Worm (Caenorhabditis elegans) whole organism, mixed stage, embryonic: ENCODE results near the gene T05C12.15.
A peak's percentile ranks its signal among the peaks of the same experiment; 100 is the strongest.

Experiments
- bed-3 ChIP-seq: fragments of 200-800 bp; sonication (Bioruptor generic); optimal IDR thresholded peaks from 3 replicates; lab custom pipeline; 2018; ENCODE audit warnings: mild to moderate bottlenecking, missing genetic modification characterization, moderate library complexity, missing compliant biosample characterization
- blmp-1 ChIP-seq: fragments of 150-350 bp; optimal IDR thresholded peaks from 2 replicates; lab custom pipeline; 2014; ENCODE audit warnings: missing biosample characterization, missing genetic modification characterization
- ceh-39 ChIP-seq: fragments of 150-350 bp; optimal IDR thresholded peaks from 2 replicates; lab custom pipeline; 2014; ENCODE audit warnings: missing biosample characterization, missing genetic modification characterization
- ceh-43 ChIP-seq: fragments of 200-800 bp; sonication (Bioruptor generic); optimal IDR thresholded peaks from 2 replicates; lab custom pipeline; 2018; ENCODE audit warnings: mild to moderate bottlenecking, missing genetic modification characterization, moderate library complexity, missing compliant biosample characterization
- ceh-83 ChIP-seq: fragments of 200-800 bp; sonication (Bioruptor generic); optimal IDR thresholded peaks from 2 replicates; lab custom pipeline; 2018; ENCODE audit warnings: mild to moderate bottlenecking, missing genetic modification characterization, missing compliant biosample characterization
- ces-1 ChIP-seq: fragments of 150-350 bp; optimal IDR thresholded peaks from 2 replicates; lab custom pipeline; 2014; ENCODE audit warnings: missing biosample characterization, missing genetic modification reagents, missing genetic modification characterization
- cnd-1 ChIP-seq: fragments of 200-800 bp; sonication (Bioruptor generic); optimal IDR thresholded peaks from 2 replicates; lab custom pipeline; 2018; ENCODE audit warnings: mild to moderate bottlenecking, missing genetic modification characterization, missing compliant biosample characterization
- drap-1 ChIP-seq: fragments of 200-800 bp; sonication (Bioruptor generic); optimal IDR thresholded peaks from 3 replicates; lab custom pipeline; 2018; ENCODE audit warnings: mild to moderate bottlenecking, missing genetic modification characterization, missing compliant biosample characterization
- elt-1 ChIP-seq: sonication (generic microtip); optimal IDR thresholded peaks from 2 replicates; lab custom pipeline; 2017; ENCODE audit warnings: missing genetic modification characterization, mild to moderate bottlenecking, missing compliant biosample characterization, antibody characterized with exemption, moderate library complexity, borderline replicate concordance; ENCODE audit not compliant: insufficient read depth
- elt-3 ChIP-seq: fragments of 150-350 bp; optimal IDR thresholded peaks from 2 replicates; lab custom pipeline; 2014; ENCODE audit warnings: missing biosample characterization, missing genetic modification characterization
- flh-1 ChIP-seq: fragments of 200-800 bp; sonication (Bioruptor generic); optimal IDR thresholded peaks from 2 replicates; lab custom pipeline; 2018; ENCODE audit warnings: mild to moderate bottlenecking, missing genetic modification characterization, moderate library complexity, missing compliant biosample characterization
- ham-2 ChIP-seq: fragments of 200-800 bp; sonication (Bioruptor generic); optimal IDR thresholded peaks from 2 replicates; lab custom pipeline; 2018; ENCODE audit warnings: mild to moderate bottlenecking, missing genetic modification characterization, missing compliant biosample characterization
- hlh-1 ChIP-seq: fragments of 150-350 bp; optimal IDR thresholded peaks from 2 replicates; lab custom pipeline; 2014; ENCODE audit warnings: missing biosample characterization, missing genetic modification reagents, missing genetic modification characterization
- lin-13 ChIP-seq: fragments of 150-350 bp; optimal IDR thresholded peaks from 2 replicates; lab custom pipeline; 2014; ENCODE audit warnings: missing biosample characterization, missing genetic modification characterization
- lin-32 ChIP-seq: fragments of 200-800 bp; sonication (Bioruptor generic); optimal IDR thresholded peaks from 2 replicates; lab custom pipeline; 2018; ENCODE audit warnings: mild to moderate bottlenecking, missing genetic modification characterization, missing compliant biosample characterization
- lsy-2 ChIP-seq: fragments of 150-350 bp; optimal IDR thresholded peaks from 2 replicates; lab custom pipeline; 2014; ENCODE audit warnings: missing biosample characterization, missing genetic modification characterization
- mab-5 ChIP-seq: fragments of 150-350 bp; optimal IDR thresholded peaks from 2 replicates; lab custom pipeline; 2014; ENCODE audit warnings: missing biosample characterization, missing genetic modification characterization
- mep-1 ChIP-seq: fragments of 150-350 bp; optimal IDR thresholded peaks from 2 replicates; lab custom pipeline; 2017; ENCODE audit warnings: missing biosample characterization, missing genetic modification reagents, missing genetic modification characterization, inconsistent platforms
- mls-2 ChIP-seq: sonication (generic microtip); optimal IDR thresholded peaks from 2 replicates; lab custom pipeline; 2016; ENCODE audit warnings: mild to moderate bottlenecking, missing genetic modification characterization, moderate library complexity, missing compliant biosample characterization
- nhr-12 ChIP-seq: fragments of 150-350 bp; optimal IDR thresholded peaks from 2 replicates; lab custom pipeline; 2014; ENCODE audit warnings: missing biosample characterization, missing genetic modification characterization
- nhr-2 ChIP-seq: fragments of 150-350 bp; optimal IDR thresholded peaks from 2 replicates; lab custom pipeline; 2014; ENCODE audit warnings: missing biosample characterization, missing genetic modification characterization
- nhr-237 ChIP-seq: fragments of 150-350 bp; optimal IDR thresholded peaks from 2 replicates; lab custom pipeline; 2014; ENCODE audit warnings: missing biosample characterization, missing genetic modification characterization
- nhr-28 ChIP-seq: fragments of 150-350 bp; optimal IDR thresholded peaks from 2 replicates; lab custom pipeline; 2014; ENCODE audit warnings: missing biosample characterization, missing genetic modification characterization
- nhr-76 ChIP-seq: sonication (generic microtip); optimal IDR thresholded peaks from 2 replicates; lab custom pipeline; 2017; ENCODE audit warnings: missing biosample characterization, missing genetic modification characterization
- pha-4 ChIP-seq: fragments of 150-350 bp; optimal IDR thresholded peaks from 2 replicates; lab custom pipeline; 2018; ENCODE audit warnings: missing biosample characterization, missing genetic modification reagents, missing genetic modification characterization
- sem-2 ChIP-seq: fragments of 200-800 bp; sonication (Bioruptor generic); optimal IDR thresholded peaks from 2 replicates; lab custom pipeline; 2018; ENCODE audit warnings: mild to moderate bottlenecking, missing genetic modification characterization, missing compliant biosample characterization
- snpc-4 ChIP-seq: fragments of 150-350 bp; optimal IDR thresholded peaks from 2 replicates; lab custom pipeline; 2014; ENCODE audit warnings: missing biosample characterization, missing genetic modification characterization
- tbx-8 ChIP-seq: fragments of 200-800 bp; sonication (Bioruptor generic); optimal IDR thresholded peaks from 2 replicates; lab custom pipeline; 2018; ENCODE audit warnings: mild to moderate bottlenecking, missing genetic modification characterization, moderate library complexity, missing compliant biosample characterization
- unc-120 ChIP-seq: sonication (generic microtip); optimal IDR thresholded peaks from 2 replicates; lab custom pipeline; 2017; ENCODE audit warnings: missing genetic modification characterization, missing compliant biosample characterization; ENCODE audit not compliant: poor library complexity, severe bottlenecking
- unc-62 ChIP-seq: fragments of 150-350 bp; optimal IDR thresholded peaks from 2 replicates; lab custom pipeline; 2014; ENCODE audit warnings: missing biosample characterization, missing genetic modification reagents, missing genetic modification characterization
- zip-8 ChIP-seq: fragments of 150-350 bp; optimal IDR thresholded peaks from 2 replicates; lab custom pipeline; 2014; ENCODE audit warnings: missing biosample characterization, missing genetic modification characterization

Gene T05C12.15

ce11 chrII:8152711-8153325 is 16.6 kb upstream of the T05C12.15 start:
- TF ChIP-seq ces-1 (GFP tag; lab: Kevin White, UChicago) (peak; percentile 88), tbx-8 (GFP tag; lab: Kevin White, UChicago) (no peak), pha-4 (tag; lab: Kevin White, UChicago) (no peak)

ce11 chrII:8156845-8157373 is 12.5 kb upstream of the T05C12.15 start, which contains the start of the genes tub-1 and tmem-138:
tub-1 (minus strand) TSS chrII:8156945.
tmem-138 (plus strand) TSS chrII:8157323.
- TF ChIP-seq mls-2 (tag; lab: Kevin White, UChicago) (no peak), blmp-1 (tag; lab: Kevin White, UChicago) (no peak), ham-2 (GFP tag; lab: Kevin White, UChicago) (no peak), nhr-2 (no peak), nhr-12 (tag; lab: Kevin White, UChicago) (no peak), nhr-76 (no peak), ces-1 (GFP tag; lab: Kevin White, UChicago) (no peak), hlh-1 (tag; lab: Kevin White, UChicago) (no peak), mab-5 (tag; lab: Kevin White, UChicago) (no peak)

ce11 chrII:8157991-8158390 is 11.4 kb upstream of the T05C12.15 start, which contains the start of gene pch-2:
pch-2 (plus strand) TSS chrII:8158349.
- TF ChIP-seq lin-32 (GFP tag; lab: Kevin White, UChicago) (no peak), ceh-43 (GFP tag; lab: Kevin White, UChicago) (no peak), cnd-1 (tag; lab: Kevin White, UChicago) (no peak), hlh-1 (tag; lab: Kevin White, UChicago) (no peak), snpc-4 (tag; lab: Kevin White, UChicago) (no peak), sem-2 (GFP tag; lab: Kevin White, UChicago) (no peak), elt-3 (tag; lab: Kevin White, UChicago) (no peak), lin-13 (tag; lab: Kevin White, UChicago) (peak; percentile 28), drap-1 (no peak), zip-8 (no peak), mls-2 (tag; lab: Kevin White, UChicago) (no peak), nhr-28 (tag; lab: Kevin White, UChicago) (no peak), ceh-39 (tag; lab: Kevin White, UChicago) (no peak), blmp-1 (tag; lab: Kevin White, UChicago) (no peak), bed-3 (no peak), ces-1 (GFP tag; lab: Kevin White, UChicago) (peak; percentile 1), unc-62 (no peak), lsy-2 (tag; lab: Kevin White, UChicago) (peak; percentile 87), nhr-76 (no peak), nhr-12 (tag; lab: Kevin White, UChicago) (no peak), nhr-237 (tag; lab: Kevin White, UChicago) (peak; percentile 9), nhr-2 (no peak), pha-4 (tag; lab: Kevin White, UChicago) (no peak), unc-120 (tag; lab: Kevin White, UChicago) (no peak), mep-1 (peak; percentile 35)
- TF ChIP-seq, all 35 proteins: peak for 5

- no peak for TF ChIP-seq bed-3
- no peak for TF ChIP-seq lsy-2 (tag; lab: Kevin White, UChicago)
- TF ChIP-seq, all 35 proteins: peak for 0
Measured at ce11 chrII:8160916-8161315, 8.5 kb upstream of the T05C12.15 start.

ce11 chrII:8162120-8162648 is 7.2 kb upstream of the T05C12.15 start, which contains the start of the genes emb-27 and rrf-3:
emb-27 (minus strand) TSS chrII:8162170.
rrf-3 (plus strand) TSS chrII:8162465.
- TF ChIP-seq nhr-2 (no peak), lin-13 (tag; lab: Kevin White, UChicago) (no peak), tbx-8 (GFP tag; lab: Kevin White, UChicago) (no peak), pha-4 (tag; lab: Kevin White, UChicago) (no peak), ham-2 (GFP tag; lab: Kevin White, UChicago) (peak; percentile 68), ces-1 (GFP tag; lab: Kevin White, UChicago) (peak; percentile 97), unc-120 (tag; lab: Kevin White, UChicago) (no peak), blmp-1 (tag; lab: Kevin White, UChicago) (no peak), bed-3 (no peak), elt-1 (tag; lab: Kevin White, UChicago) (no peak), lsy-2 (tag; lab: Kevin White, UChicago) (peak; percentile 71), ceh-83 (GFP tag; lab: Kevin White, UChicago) (no peak), flh-1 (GFP tag; lab: Kevin White, UChicago) (no peak), nhr-237 (tag; lab: Kevin White, UChicago) (no peak), unc-62 (no peak)
